Worm (Caenorhabditis elegans) whole organism, L2 larva: ENCODE measurements around the gene pro-1.

Source experiments
- alr-1 ChIP-seq: fragments of 150-350 bp; optimal IDR thresholded peaks from 2 replicates; lab custom pipeline; 2014; ENCODE audit warnings: missing biosample characterization, missing genetic modification characterization
- ama-1 ChIP-seq: fragments of 150-350 bp; optimal IDR thresholded peaks from 2 replicates; lab custom pipeline; 2018; ENCODE audit warnings: inconsistent platforms
- fos-1 ChIP-seq: fragments of 150-350 bp; optimal IDR thresholded peaks from 2 replicates; lab custom pipeline; 2014; ENCODE audit warnings: missing biosample characterization, missing genetic modification characterization
- nhr-21 ChIP-seq: fragments of 150-350 bp; optimal IDR thresholded peaks from 2 replicates; lab custom pipeline; 2014; ENCODE audit warnings: missing biosample characterization, missing genetic modification characterization
- nhr-77 ChIP-seq: fragments of 150-350 bp; optimal IDR thresholded peaks from 2 replicates; lab custom pipeline; 2014; ENCODE audit warnings: missing biosample characterization, missing genetic modification characterization
- unc-39 ChIP-seq: fragments of 150-350 bp; optimal IDR thresholded peaks from 2 replicates; lab custom pipeline; 2014; ENCODE audit warnings: missing biosample characterization, missing genetic modification characterization
- ztf-11 ChIP-seq: sonication (generic microtip); optimal IDR thresholded peaks from 2 replicates; lab custom pipeline; 2017; ENCODE audit warnings: missing biosample characterization, missing genetic modification characterization

- TF ChIP-seq ama-1 (lab: Kevin White, UChicago) (no peak), alr-1 (tag; lab: Kevin White, UChicago) (no peak), fos-1 (tag; lab: Kevin White, UChicago) (no peak), nhr-21 (tag; lab: Kevin White, UChicago) (no peak), ztf-11 (tag; lab: Kevin White, UChicago) (no peak), nhr-77 (tag; lab: Kevin White, UChicago) (no peak), unc-39 (tag; lab: Kevin White, UChicago) (no peak)
Observed at ce11 chrII:10490329-10490728, 51.5 kb downstream of the pro-1 start, which contains the start of gene clec-61.
